Fruit fly (Drosophila melanogaster) whole organism, pupa: ENCODE data around the gene eIF4E4.

Source experiments
- CG10348 ChIP-seq: fragments of 200-800 bp; sonication (Bioruptor generic); IDR thresholded peaks from 2 replicates; pipeline ENCODE4 v1.3.6; 2022; ENCODE audit warnings: missing biosample characterization, missing genetic modification characterization
- CG12605 ChIP-seq: fragments of 200-800 bp; sonication (Bioruptor generic); IDR thresholded peaks from 2 replicates; pipeline ENCODE4 v1.3.6; 2022; ENCODE audit warnings: missing biosample characterization, missing genetic modification characterization
- CG13204 ChIP-seq: fragments of 200-800 bp; sonication (Bioruptor generic); optimal IDR thresholded peaks from 2 replicates; lab custom pipeline; 2018; ENCODE audit warnings: missing biosample characterization, mild to moderate bottlenecking, missing genetic modification characterization, moderate library complexity
- CG14655 ChIP-seq: fragments of 200-800 bp; sonication (Bioruptor generic); optimal IDR thresholded peaks from 3 replicates; lab custom pipeline; 2017; ENCODE audit warnings: mild to moderate bottlenecking, missing biosample characterization, missing genetic modification reagents, missing genetic modification characterization
- CG15710 ChIP-seq: fragments of 200-800 bp; sonication (Bioruptor generic); optimal IDR thresholded peaks from 2 replicates; lab custom pipeline; 2018; ENCODE audit warnings: missing biosample characterization, mild to moderate bottlenecking, missing genetic modification characterization, moderate library complexity
- CG17806 ChIP-seq: fragments of 200-800 bp; sonication (Bioruptor generic); optimal IDR thresholded peaks from 2 replicates; lab custom pipeline; 2018; ENCODE audit warnings: missing biosample characterization, mild to moderate bottlenecking, missing genetic modification characterization, moderate library complexity
- CG32121 ChIP-seq: fragments of 200-800 bp; sonication (Bioruptor generic); IDR thresholded peaks from 2 replicates; pipeline ENCODE4 v1.3.6; 2022; ENCODE audit warnings: missing biosample characterization, missing genetic modification characterization
- CG34367 ChIP-seq: fragments of 200-800 bp; sonication (Bioruptor generic); optimal IDR thresholded peaks from 2 replicates; lab custom pipeline; 2018; ENCODE audit warnings: missing biosample characterization, mild to moderate bottlenecking, missing genetic modification characterization
- CG4496 ChIP-seq: fragments of 200-800 bp; sonication (Bioruptor generic); IDR thresholded peaks from 3 replicates; pipeline ENCODE4 v1.3.6; 2022; ENCODE audit warnings: missing biosample characterization, missing genetic modification characterization
- CG8159 ChIP-seq: fragments of 200-800 bp; sonication (Bioruptor generic); optimal IDR thresholded peaks from 3 replicates; lab custom pipeline; 2018; ENCODE audit warnings: missing biosample characterization, mild to moderate bottlenecking, missing genetic modification characterization, moderate library complexity
- CG8301 ChIP-seq: fragments of 200-800 bp; sonication (Bioruptor generic); optimal IDR thresholded peaks from 2 replicates; lab custom pipeline; 2018; ENCODE audit warnings: missing biosample characterization, mild to moderate bottlenecking, missing genetic modification characterization
- CG9948 ChIP-seq: fragments of 200-800 bp; sonication (Bioruptor generic); optimal IDR thresholded peaks from 2 replicates; lab custom pipeline; 2018; ENCODE audit warnings: missing biosample characterization, mild to moderate bottlenecking, missing genetic modification characterization, moderate library complexity
- D1 ChIP-seq: fragments of 200-800 bp; sonication (Bioruptor generic); optimal IDR thresholded peaks from 2 replicates; lab custom pipeline; 2018; ENCODE audit warnings: missing biosample characterization, mild to moderate bottlenecking, missing genetic modification characterization, moderate library complexity
- EcR ChIP-seq: fragments of 200-800 bp; sonication (Bioruptor generic); optimal IDR thresholded peaks from 3 replicates; lab custom pipeline; 2019; ENCODE audit warnings: missing biosample characterization, missing genetic modification characterization, mild to moderate bottlenecking, moderate library complexity, missing genetic modification reagents
- Ets98B ChIP-seq: fragments of 200-800 bp; sonication (Bioruptor generic); IDR thresholded peaks from 2 replicates; pipeline ENCODE4 v1.3.6; 2022; ENCODE audit warnings: missing biosample characterization, missing genetic modification characterization
- Pif1A ChIP-seq: fragments of 200-800 bp; sonication (Bioruptor generic); optimal IDR thresholded peaks from 3 replicates; lab custom pipeline; 2016; ENCODE audit warnings: missing biosample characterization, missing genetic modification characterization
- Pif1B ChIP-seq: fragments of 200-800 bp; sonication (Bioruptor generic); optimal IDR thresholded peaks from 3 replicates; lab custom pipeline; 2016; ENCODE audit warnings: missing biosample characterization, missing genetic modification characterization
- Snoo ChIP-seq: fragments of 200-800 bp; sonication (Bioruptor generic); optimal IDR thresholded peaks from 3 replicates; lab custom pipeline; 2017; ENCODE audit warnings: missing biosample characterization, mild to moderate bottlenecking, missing genetic modification characterization, inconsistent platforms
- fd96Ca ChIP-seq: fragments of 200-800 bp; sonication (Bioruptor generic); IDR thresholded peaks from 3 replicates; pipeline ENCODE4 v1.3.6; 2022; ENCODE audit warnings: missing biosample characterization, missing genetic modification characterization
- gl ChIP-seq: fragments of 200-800 bp; sonication (Bioruptor generic); optimal IDR thresholded peaks from 2 replicates; lab custom pipeline; 2018; ENCODE audit warnings: missing biosample characterization, mild to moderate bottlenecking, missing genetic modification characterization
- rn ChIP-seq: fragments of 200-800 bp; sonication (Bioruptor generic); IDR thresholded peaks from 2 replicates; pipeline ENCODE4 v1.3.6; 2022; ENCODE audit warnings: missing biosample characterization, missing genetic modification characterization

The eIF4E4 gene

DNA sequence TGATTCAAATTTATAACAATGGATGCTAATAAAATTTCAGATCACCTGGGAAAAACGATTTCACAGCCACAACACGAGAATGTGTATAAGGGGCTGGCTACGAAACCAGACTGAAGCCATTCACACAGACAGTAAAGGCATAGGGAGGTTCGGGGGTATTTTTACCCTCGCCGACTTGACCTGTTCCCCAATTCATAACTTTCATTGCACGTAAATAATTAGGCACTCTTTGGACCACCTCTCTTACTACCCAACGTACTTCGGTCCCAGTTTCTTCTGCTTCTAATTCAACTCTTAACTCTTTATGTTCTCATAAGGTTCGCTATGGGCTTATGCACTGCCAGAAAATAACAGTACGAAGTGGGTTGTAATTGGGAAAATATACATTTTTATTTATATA lies at the start of gene eIF4E4:
eIF4E4 (minus strand) TSS at position 101 of the 400 bp plus-strand sequence.
- no peak for TF ChIP-seq D1 (tag; lab: Kevin White, UChicago)
- no peak for TF ChIP-seq Pif1B (GFP tag; lab: Kevin White, UChicago)
- no peak for TF ChIP-seq Pif1A (GFP tag; lab: Kevin White, UChicago)
- no peak for TF ChIP-seq CG4496 (GFP tag; lab: Robert Waterston, UW)
- TF ChIP-seq Snoo (tag; lab: Kevin White, UChicago) = no peak
- no peak for TF ChIP-seq CG12605 (GFP tag; lab: Robert Waterston, UW)
- TF ChIP-seq CG10348 (GFP tag; lab: Robert Waterston, UW) = no peak
- TF ChIP-seq CG32121 = no peak
- no peak for TF ChIP-seq CG17806 (tag; lab: Kevin White, UChicago)
- TF ChIP-seq Ets98B (GFP tag; lab: Robert Waterston, UW) = no peak
- no peak for TF ChIP-seq CG34367 (tag; lab: Kevin White, UChicago)
- no peak for TF ChIP-seq CG14655 (GFP tag; lab: Kevin White, UChicago)
- TF ChIP-seq CG13204 = no peak

DNA sequence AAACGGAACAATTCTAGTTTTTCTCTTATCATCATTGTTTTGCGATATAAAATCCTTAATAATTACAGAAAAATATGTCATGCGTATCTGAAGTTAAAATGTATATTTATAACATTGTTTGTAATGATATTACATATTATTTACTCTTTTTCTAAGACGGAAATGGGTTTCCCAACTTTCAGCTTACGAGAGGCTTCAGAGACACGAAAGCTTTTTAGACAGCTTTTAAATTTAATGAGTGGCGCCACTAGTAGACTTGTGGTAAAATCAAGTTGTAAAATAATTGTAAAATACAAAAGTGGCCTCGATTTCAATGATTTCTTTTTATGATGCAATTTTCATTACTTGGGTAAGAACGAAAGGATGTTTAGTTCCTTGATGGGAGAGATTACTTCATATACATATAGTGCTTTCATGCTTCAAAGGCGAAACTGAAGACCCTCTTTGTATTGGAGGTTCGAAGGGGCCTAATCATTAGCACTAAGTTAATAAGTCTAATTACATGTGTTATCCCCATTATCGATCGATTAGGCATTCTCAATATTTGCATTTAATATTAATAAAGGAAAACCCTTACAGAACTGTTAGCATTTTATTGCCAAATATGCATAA lies 43.7 kb upstream of the eIF4E4 start:
- TF ChIP-seq CG4496 (GFP tag; lab: Robert Waterston, UW) (peak; percentile 92), CG32121 (peak; percentile 21; the same call in 1 of the 2 replicates), EcR (GFP tag; lab: Kevin White, UChicago) (no peak), CG8159 (tag; lab: Kevin White, UChicago) (peak; percentile 72), CG34367 (tag; lab: Kevin White, UChicago) (peak; percentile 62), CG12605 (GFP tag; lab: Robert Waterston, UW) (peak; percentile 43; the same call in 1 of the 2 replicates), Pif1A (GFP tag; lab: Kevin White, UChicago) (peak; percentile 59), rn (GFP tag; lab: Robert Waterston, UW) (peak; percentile 43), CG17806 (tag; lab: Kevin White, UChicago) (no peak), CG8301 (tag; lab: Kevin White, UChicago) (no peak), gl (tag; lab: Kevin White, UChicago) (peak; percentile 33), fd96Ca (GFP tag; lab: Robert Waterston, UW) (no peak), Pif1B (GFP tag; lab: Kevin White, UChicago) (peak; percentile 17), Snoo (tag; lab: Kevin White, UChicago) (peak; percentile 84), D1 (tag; lab: Kevin White, UChicago) (peak; percentile 58), Ets98B (GFP tag; lab: Robert Waterston, UW) (peak; percentile 67; the same call in 1 of the 2 replicates), CG9948 (no peak), CG15710 (tag; lab: Kevin White, UChicago) (peak; percentile 62)

DNA sequence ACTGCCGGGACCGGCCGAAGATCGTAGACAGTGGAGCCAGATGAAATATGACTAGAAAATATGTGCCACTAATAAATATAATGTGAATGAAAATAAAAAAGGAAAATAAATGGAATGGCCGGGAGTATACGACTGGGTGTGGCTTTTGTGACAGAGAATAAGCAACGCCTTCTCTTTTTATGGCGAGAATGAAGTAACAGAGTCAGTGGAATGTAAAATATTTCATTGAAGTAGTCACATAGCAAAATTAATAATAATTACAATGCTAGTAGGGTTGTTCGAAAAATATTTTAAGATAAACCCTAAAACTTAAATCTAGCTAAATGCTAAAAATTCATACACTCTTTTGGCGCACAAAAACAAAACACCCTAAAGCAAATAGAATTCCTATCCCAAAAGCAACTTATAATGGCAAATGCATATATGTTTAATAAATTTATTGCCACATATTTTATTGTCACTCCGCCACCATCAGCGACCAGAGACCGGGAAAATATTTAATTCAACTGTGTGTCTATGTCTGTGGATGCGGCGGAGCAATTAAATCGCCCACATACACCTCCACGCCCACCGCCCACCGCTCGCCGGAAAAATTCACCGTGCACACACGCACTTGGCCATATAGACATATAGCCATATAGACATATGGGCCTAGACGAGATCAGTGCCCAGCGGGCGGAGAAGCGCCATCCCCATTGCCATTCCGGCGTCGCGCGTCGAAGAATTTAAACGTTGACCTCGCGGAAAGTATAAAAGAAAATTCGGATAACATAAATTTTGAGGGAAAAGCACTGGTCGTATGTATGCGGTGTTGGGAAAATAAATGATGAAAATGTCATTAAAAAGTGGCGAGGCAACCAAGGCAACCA lies 41.5 kb upstream of the eIF4E4 start:
- TF ChIP-seq CG10348 (GFP tag; lab: Robert Waterston, UW) (no peak), CG14655 (GFP tag; lab: Kevin White, UChicago) (no peak), CG12605 (GFP tag; lab: Robert Waterston, UW) (no peak), CG9948 (no peak), CG17806 (tag; lab: Kevin White, UChicago) (no peak), CG4496 (GFP tag; lab: Robert Waterston, UW) (no peak), Snoo (tag; lab: Kevin White, UChicago) (no peak)

DNA sequence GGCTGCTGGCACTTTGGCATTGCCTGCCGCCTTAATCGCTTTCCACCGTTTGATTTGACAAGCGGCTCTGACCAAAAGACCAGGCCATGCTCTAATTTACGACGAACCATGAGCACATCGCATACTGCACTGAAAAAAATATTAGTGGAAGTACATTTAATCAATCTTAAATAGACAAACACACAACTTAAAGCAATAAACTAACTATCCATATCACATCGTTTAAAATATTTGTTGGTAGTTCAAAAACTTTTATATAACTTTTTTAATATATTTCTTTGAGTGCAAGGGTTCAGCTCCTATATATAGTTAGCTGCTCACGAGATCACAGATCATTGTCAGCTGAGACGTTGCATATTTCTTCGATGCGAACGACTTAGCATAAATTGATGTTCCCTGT lies 40.4 kb upstream of the eIF4E4 start:
- TF ChIP-seq CG32121 (0 out of 2 replicates have a peak, but pooled peaks have one; percentile 29), CG4496 (GFP tag; lab: Robert Waterston, UW) (no peak)

DNA sequence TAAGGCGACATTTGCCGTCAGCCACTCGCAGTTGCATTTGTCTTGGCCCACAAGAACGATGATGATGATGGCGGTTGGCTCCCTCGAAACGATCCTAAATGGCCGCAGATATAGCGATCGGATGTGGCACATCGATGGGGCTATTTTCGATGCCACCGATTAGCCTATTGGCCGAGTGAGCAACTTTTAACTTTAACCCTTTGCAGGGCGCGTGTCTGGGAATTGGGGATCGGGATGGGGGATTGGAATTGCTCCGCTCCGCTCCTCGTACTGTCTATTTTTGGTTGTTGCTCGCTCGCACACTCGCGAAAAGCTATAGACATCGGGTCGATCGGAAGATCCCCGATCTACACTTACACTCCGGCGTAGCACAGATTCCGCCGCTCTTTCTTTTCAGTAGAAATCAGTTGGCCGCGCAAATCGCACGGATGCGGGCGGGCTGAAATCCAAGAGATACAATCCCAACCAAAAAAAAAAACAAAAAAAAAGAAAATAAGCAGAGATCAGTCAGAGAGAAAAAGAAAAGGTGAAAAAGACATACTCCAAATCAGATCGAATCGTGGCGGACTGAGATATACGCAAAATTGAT lies 39.1 kb upstream of the eIF4E4 start, which contains the start of gene CG8519:
CG8519 (plus strand) TSS at position 393 of the 589 bp plus-strand sequence.
- no peak for TF ChIP-seq CG17806 (tag; lab: Kevin White, UChicago)
- TF ChIP-seq CG32121 = peak; percentile 65
- TF ChIP-seq CG10348 (GFP tag; lab: Robert Waterston, UW) = no peak
- no peak for TF ChIP-seq Snoo (tag; lab: Kevin White, UChicago)
- TF ChIP-seq Pif1A (GFP tag; lab: Kevin White, UChicago) = no peak
- TF ChIP-seq CG12605 (GFP tag; lab: Robert Waterston, UW) = no peak
- TF ChIP-seq CG14655 (GFP tag; lab: Kevin White, UChicago) = no peak
- TF ChIP-seq fd96Ca (GFP tag; lab: Robert Waterston, UW) = no peak
- peak; percentile 60; the same call in 2 of the 3 replicates for TF ChIP-seq CG4496 (GFP tag; lab: Robert Waterston, UW)
